Fruit fly (Drosophila melanogaster) whole organism, prepupa: ENCODE data around the gene CG14431.

Experiments
- CG31627 ChIP-seq: fragments of 200-800 bp; sonication (Bioruptor generic); optimal IDR thresholded peaks from 3 replicates; lab custom pipeline; 2016; ENCODE audit warnings: missing biosample characterization, missing genetic modification characterization
- CG4318 ChIP-seq: fragments of 200-800 bp; sonication (Bioruptor generic); optimal IDR thresholded peaks from 3 replicates; lab custom pipeline; 2017; ENCODE audit warnings: missing biosample characterization, mild to moderate bottlenecking, missing genetic modification characterization
- fkh ChIP-seq: fragments of 200-800 bp; sonication (Bioruptor generic); optimal IDR thresholded peaks from 3 replicates; lab custom pipeline; 2017; ENCODE audit warnings: missing biosample characterization, mild to moderate bottlenecking, missing genetic modification characterization, moderate library complexity
- topi ChIP-seq: fragments of 200-800 bp; sonication (Bioruptor generic); optimal IDR thresholded peaks from 3 replicates; lab custom pipeline; 2016; ENCODE audit warnings: missing biosample characterization, missing genetic modification characterization

DNA sequence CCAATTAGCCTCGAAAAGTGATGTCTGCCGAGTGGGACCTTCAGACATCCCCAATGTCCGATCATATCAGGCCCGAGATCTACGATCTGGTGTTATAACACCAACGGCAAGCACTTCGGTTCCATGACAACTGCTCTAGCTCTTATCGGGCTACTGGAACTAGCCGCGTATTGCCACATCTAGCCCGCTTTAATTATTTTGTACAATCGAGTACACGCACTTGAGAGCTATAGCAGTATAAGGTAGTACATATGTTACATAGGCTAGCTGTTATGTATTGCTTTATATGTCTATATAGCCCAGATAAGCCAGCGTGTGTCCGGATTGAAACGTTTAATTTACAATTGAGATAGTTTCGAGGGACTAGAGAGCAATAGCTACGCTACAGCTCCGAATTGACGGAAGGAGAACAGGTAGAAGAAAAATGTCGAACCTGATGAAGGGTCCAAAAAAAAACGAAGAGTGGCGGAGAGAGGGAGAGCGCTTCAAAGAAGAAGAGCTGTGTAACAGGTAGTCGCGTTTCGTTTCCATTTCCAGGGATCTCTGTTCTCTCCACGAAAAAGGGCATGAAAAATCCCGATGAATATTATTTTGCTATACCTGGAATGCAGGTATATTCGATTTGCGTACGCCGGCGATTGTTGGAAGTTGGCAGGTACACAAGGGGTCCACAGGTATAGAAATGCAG, 89.0 kb downstream of the CG14431 start:
- no peak for TF ChIP-seq topi (GFP tag; lab: Kevin White, UChicago)
- TF ChIP-seq CG4318 (GFP tag; lab: Kevin White, UChicago) = no peak
- TF ChIP-seq fkh = no peak
- no peak for TF ChIP-seq CG31627 (GFP tag; lab: Kevin White, UChicago)
